Fruit fly (Drosophila melanogaster): ENCODE data around the gene CG44000.

DNA sequence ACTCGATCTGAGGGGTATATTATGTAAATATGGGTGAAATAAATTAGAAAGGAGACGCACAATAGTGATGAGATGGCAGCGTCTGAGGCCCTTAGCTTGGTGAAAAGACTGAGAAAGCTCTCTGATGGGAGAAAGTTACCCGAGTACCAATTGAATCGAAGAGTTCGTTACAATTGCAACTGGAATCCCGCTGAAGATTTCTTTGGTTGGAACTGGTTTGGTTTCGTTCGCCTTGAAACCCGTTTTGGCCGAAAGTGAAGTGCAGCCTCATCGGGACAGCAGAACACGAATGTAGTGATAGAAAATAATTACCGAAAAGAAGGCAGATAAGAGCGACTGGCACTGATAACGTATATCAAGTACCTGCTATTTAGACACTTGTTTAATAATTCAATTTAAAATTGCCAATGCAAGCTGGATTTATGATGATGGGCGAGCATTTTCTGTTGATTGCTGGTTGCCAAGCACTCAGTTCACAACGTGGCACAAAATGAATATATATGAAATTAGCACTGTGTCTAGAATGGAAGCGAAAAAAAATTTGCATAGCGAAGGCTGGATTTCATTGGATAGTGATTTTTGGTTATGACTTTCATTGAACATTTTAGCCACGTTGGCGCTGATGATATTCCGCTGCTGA is 46.7 kb upstream of the CG44000 start:
- TF ChIP-seq CG9705 (GFP tag; optimal IDR thresholded peaks at IDR 0.05) (no peak), Hnf4 (GFP tag; optimal IDR thresholded peaks at IDR 0.05) (no peak), ey (GFP tag; optimal IDR thresholded peaks at IDR 0.05) (no peak), foxo (GFP tag; optimal IDR thresholded peaks at IDR 0.05) (no peak), pan (optimal IDR thresholded peaks at IDR 0.05) (no peak), dl (GFP tag; optimal IDR thresholded peaks at IDR 0.05; ENCODE audit: insufficient read depth in 1 of 2, partially characterized antibody in 2 of 2) (no peak), Abd-B (GFP tag; optimal IDR thresholded peaks at IDR 0.05) (no peak), psq (GFP tag; optimal IDR thresholded peaks at IDR 0.05) (no peak), fru (GFP tag; optimal IDR thresholded peaks at IDR 0.05) (no peak), br (GFP tag; optimal IDR thresholded peaks at IDR 0.05) (no peak), tai (GFP tag; optimal IDR thresholded peaks at IDR 0.05) (no peak)
